Fruit fly (Drosophila melanogaster): ENCODE measurements around the gene Ugt37E1.

DNA sequence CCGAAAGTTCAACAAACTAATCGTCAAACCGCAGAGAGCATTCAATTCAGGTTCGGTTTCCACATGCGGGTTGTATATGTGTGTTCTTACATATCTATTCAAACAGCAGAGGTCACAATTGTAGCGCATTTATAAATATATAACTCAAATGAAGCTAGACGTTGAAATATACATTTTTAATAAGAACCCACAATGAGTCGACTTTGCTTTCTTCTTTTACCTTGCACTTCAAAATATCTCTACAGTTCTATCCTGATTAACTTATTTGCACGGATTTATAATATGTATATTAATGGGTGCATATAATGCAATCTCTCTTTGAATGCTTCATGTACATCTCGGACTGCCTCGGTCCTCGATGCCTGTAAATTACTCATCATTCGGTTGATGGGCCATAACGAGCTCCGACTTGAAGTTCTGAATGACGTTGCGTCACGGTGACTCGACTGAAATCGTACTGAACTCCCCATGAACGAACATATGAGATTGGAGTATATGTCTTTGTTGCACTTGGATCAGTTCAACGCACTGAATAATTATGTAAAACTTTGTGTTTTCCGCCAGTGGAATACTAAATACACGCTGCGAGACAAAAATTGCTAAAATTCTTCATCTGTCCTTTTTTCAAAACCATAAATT is 22.1 kb downstream of the Ugt37E1 start:
- TF ChIP-seq CG32006 (GFP tag; optimal IDR thresholded peaks at IDR 0.05) (peak; percentile 82), eg (GFP tag; IDR thresholded peaks at IDR 0.05) (no peak; the same call in 1 of the 3 replicates), net (GFP tag; optimal IDR thresholded peaks at IDR 0.05) (peak; percentile 70), Gug (GFP tag; IDR thresholded peaks at IDR 0.05) (peak; percentile 52; the same call in 1 of the 2 replicates), CG11762 (GFP tag; optimal IDR thresholded peaks at IDR 0.05; ENCODE audit: insufficient read depth) (peak; percentile 53), fd59A (GFP tag; optimal IDR thresholded peaks at IDR 0.05) (peak; percentile 61), dac (GFP tag; optimal IDR thresholded peaks at IDR 0.05) (no peak), CG10631 (GFP tag; optimal IDR thresholded peaks at IDR 0.05) (peak; percentile 75), ss (GFP tag; optimal IDR thresholded peaks at IDR 0.05) (peak; percentile 14 to 47), Sox102F (GFP tag; optimal IDR thresholded peaks at IDR 0.05) (peak; percentile 62), CG11294 (GFP tag; IDR thresholded peaks at IDR 0.05) (peak; percentile 56; the same call in 1 of the 2 replicates), CG4318 (GFP tag; optimal IDR thresholded peaks at IDR 0.05) (peak; percentile 37), CG34406 (GFP tag; optimal IDR thresholded peaks at IDR 0.05) (peak; percentile 56)

Data from whole organism, prepupa.